Worm (Caenorhabditis elegans): ENCODE measurements around the gene srx-34.

Gene srx-34

ce11 chrV:7147370-7147769 lies 27.3 kb upstream of the srx-34 start, which contains the start of gene ugt-38:
TSS of gene ugt-38 (minus strand) at chrV:7147470.
- TF ChIP-seq aha-1 (tag) (peak; percentile 62), Y5F2A.4 (GFP tag; optimal IDR thresholded peaks at IDR 0.05) (no peak)

- TF ChIP-seq php-3 (GFP tag; IDR thresholded peaks at IDR 0.05) = no peak
- no peak for TF ChIP-seq nhr-6 (tag; optimal IDR thresholded peaks at IDR 0.05)
- peak; percentile 92 for TF ChIP-seq nhr-102 (tag; optimal IDR thresholded peaks at IDR 0.05)
- TF ChIP-seq T26A8.4 (GFP tag; IDR thresholded peaks at IDR 0.05) = no peak
- TF ChIP-seq ceh-44 (GFP tag; IDR thresholded peaks at IDR 0.05) = no peak
- TF ChIP-seq daf-19 (GFP tag; conservative IDR thresholded peaks at IDR 0.05) = no peak
- peak; percentile 89 for TF ChIP-seq nhr-28 (tag; optimal IDR thresholded peaks at IDR 0.05)
- no peak for TF ChIP-seq ama-1 (optimal IDR thresholded peaks at IDR 0.05)
- TF ChIP-seq aha-1 (tag) = peak; percentile 34
These were observed 25.3 kb upstream of the srx-34 start, which contains the start of gene ugt-37 for ce11 chrV:7145250-7145850. TSS of gene ugt-37 (minus strand) at chrV:7145318.

- no peak for TF ChIP-seq madf-5 (GFP tag; IDR thresholded peaks at IDR 0.05)
- no peak for TF ChIP-seq mep-1 (tag; optimal IDR thresholded peaks at IDR 0.05)
- no peak for TF ChIP-seq dve-1 (tag; optimal IDR thresholded peaks at IDR 0.05; ENCODE audit: insufficient read depth)
- no peak for TF ChIP-seq ama-1 (optimal IDR thresholded peaks at IDR 0.05)
- TF ChIP-seq sdz-12 (GFP tag; optimal IDR thresholded peaks at IDR 0.05) = no peak
- TF ChIP-seq ceh-20 (GFP tag; IDR thresholded peaks at IDR 0.05) = no peak
- no peak for TF ChIP-seq T20F7.1 (GFP tag; optimal IDR thresholded peaks at IDR 0.05)
- TF ChIP-seq fkh-10 (GFP tag; optimal IDR thresholded peaks at IDR 0.05) = no peak
- no peak for TF ChIP-seq dpl-1 (GFP tag; optimal IDR thresholded peaks at IDR 0.05)
- TF ChIP-seq nhr-76 (tag; optimal IDR thresholded peaks at IDR 0.05) = no peak
- no peak for TF ChIP-seq tag-97 (GFP tag; IDR thresholded peaks at IDR 0.05)
- no peak for TF ChIP-seq ceh-82 (tag; optimal IDR thresholded peaks at IDR 0.05)
- no peak for TF ChIP-seq pha-4 (GFP tag; IDR thresholded peaks at IDR 0.05)
- TF ChIP-seq pha-4 (tag; optimal IDR thresholded peaks at IDR 0.05) = no peak
- peak; percentile 72 for TF ChIP-seq php-3 (GFP tag; IDR thresholded peaks at IDR 0.05)
- TF ChIP-seq arid-1 (GFP tag; conservative IDR thresholded peaks at IDR 0.05) = no peak
- no peak for TF ChIP-seq F10B5.3 (tag; optimal IDR thresholded peaks at IDR 0.05)
- TF ChIP-seq ces-1 (GFP tag; optimal IDR thresholded peaks at IDR 0.05) = no peak
- no peak for TF ChIP-seq unc-130 (GFP tag; optimal IDR thresholded peaks at IDR 0.05)
- TF ChIP-seq ceh-28 (tag; optimal IDR thresholded peaks at IDR 0.05) = no peak
- no peak for TF ChIP-seq ZK337.2 (GFP tag; IDR thresholded peaks at IDR 0.05)
- no peak for TF ChIP-seq nhr-11 (tag; optimal IDR thresholded peaks at IDR 0.05)
- no peak for TF ChIP-seq lin-39 (tag; optimal IDR thresholded peaks at IDR 0.05)
- TF ChIP-seq aha-1 (tag) = peak; percentile 94
- no peak for TF ChIP-seq ctbp-1 (GFP tag; IDR thresholded peaks at IDR 0.05)
- no peak for TF ChIP-seq lin-13 (GFP tag; optimal IDR thresholded peaks at IDR 0.05)
- no peak for TF ChIP-seq unc-62 (GFP tag; optimal IDR thresholded peaks at IDR 0.05 in 1 of 2)
- TF ChIP-seq unc-62 (tag; optimal IDR thresholded peaks at IDR 0.05) = no peak
- TF ChIP-seq Y48G9A.11 (GFP tag; IDR thresholded peaks at IDR 0.05) = peak; percentile 78
- TF ChIP-seq madf-9 (GFP tag; conservative IDR thresholded peaks at IDR 0.05) = no peak
- no peak for TF ChIP-seq spr-3 (GFP tag; optimal IDR thresholded peaks at IDR 0.05)
- no peak for TF ChIP-seq R02D3.7 (tag; optimal IDR thresholded peaks at IDR 0.05)
- no peak for TF ChIP-seq mes-2 (tag; optimal IDR thresholded peaks at IDR 0.05; ENCODE audit: poor library complexity, severe bottlenecking)
- TF ChIP-seq ZK546.5 (tag; optimal IDR thresholded peaks at IDR 0.05) = no peak
- TF ChIP-seq Y105C5A.15 (GFP tag; IDR thresholded peaks at IDR 0.05) = no peak
- TF ChIP-seq dmd-8 (GFP tag; IDR thresholded peaks at IDR 0.05) = no peak
- TF ChIP-seq F49E8.2 (tag; optimal IDR thresholded peaks at IDR 0.05; ENCODE audit: borderline replicate concordance) = peak; percentile 76
- TF ChIP-seq daf-16 (GFP tag; optimal IDR thresholded peaks at IDR 0.05) = peak in 1 of 2 experiments; percentile 16
- TF ChIP-seq daf-16 (tag; optimal IDR thresholded peaks at IDR 0.05) = peak; percentile 58
- TF ChIP-seq D1046.2 (GFP tag; IDR thresholded peaks at IDR 0.05) = no peak
- TF ChIP-seq ztf-11 (tag; optimal IDR thresholded peaks at IDR 0.05) = no peak
- no peak for TF ChIP-seq lsy-2 (tag; optimal IDR thresholded peaks at IDR 0.05)
These were observed 22.6 kb upstream of the srx-34 start for ce11 chrV:7142661-7143060.

Measured in whole organism, L4 larva.